Fruit fly (Drosophila melanogaster) whole organism, larva: ENCODE measurements around the gene mbm.

Experiments used
- noc ChIP-seq: fragments of 200-800 bp; sonication (Bioruptor generic); optimal IDR thresholded peaks from 3 replicates; lab custom pipeline; 2019; ENCODE audit warnings: missing biosample characterization, mild to moderate bottlenecking, missing genetic modification characterization, moderate library complexity

The mbm gene

DNA sequence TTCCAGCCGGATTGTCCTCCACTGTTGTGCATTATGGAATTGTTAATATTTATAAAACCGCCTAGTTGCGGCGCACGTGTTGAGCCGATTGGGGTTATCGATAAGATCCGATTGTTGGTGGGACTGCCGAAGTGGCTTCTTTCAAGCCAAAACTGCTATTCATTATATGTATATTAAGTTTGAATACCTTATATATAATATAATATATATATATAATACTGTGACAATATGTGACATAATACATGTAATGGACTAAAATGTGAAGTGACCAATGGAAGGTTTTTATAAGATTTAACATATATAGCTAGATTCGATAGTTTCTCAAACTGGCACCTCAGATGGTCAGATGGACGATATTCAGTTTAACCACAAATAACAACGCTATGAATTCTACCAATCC is at the start of gene mbm, which contains the start of gene CG11555:
TSS of gene mbm (minus strand) at position 113 of the 400 bp plus-strand sequence.
TSS of gene CG11555 (plus strand) at position 234 of the 400 bp plus-strand sequence.
- TF ChIP-seq noc (tag; lab: Kevin White, UChicago): no peak

DNA sequence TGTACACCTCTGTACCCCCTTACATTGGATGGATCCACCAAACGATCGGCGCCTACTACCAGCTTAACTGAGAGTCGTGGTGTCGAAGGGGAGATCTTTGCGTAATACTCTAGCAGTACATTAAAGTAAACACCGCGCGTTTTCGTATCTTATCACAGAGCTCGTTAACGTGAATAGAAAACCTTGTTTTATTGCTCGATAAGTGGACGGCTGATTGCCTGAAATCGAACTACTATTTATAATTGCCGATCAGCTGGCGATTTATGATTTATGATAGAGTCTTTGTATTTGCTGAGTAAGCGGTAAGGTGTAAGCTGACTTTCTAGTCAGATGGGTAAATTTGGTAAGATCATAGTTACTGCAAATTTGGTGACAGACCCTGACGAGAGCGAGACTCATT is 49.4 kb upstream of the mbm start:
- peak; percentile 64 for TF ChIP-seq noc (tag; lab: Kevin White, UChicago)

DNA sequence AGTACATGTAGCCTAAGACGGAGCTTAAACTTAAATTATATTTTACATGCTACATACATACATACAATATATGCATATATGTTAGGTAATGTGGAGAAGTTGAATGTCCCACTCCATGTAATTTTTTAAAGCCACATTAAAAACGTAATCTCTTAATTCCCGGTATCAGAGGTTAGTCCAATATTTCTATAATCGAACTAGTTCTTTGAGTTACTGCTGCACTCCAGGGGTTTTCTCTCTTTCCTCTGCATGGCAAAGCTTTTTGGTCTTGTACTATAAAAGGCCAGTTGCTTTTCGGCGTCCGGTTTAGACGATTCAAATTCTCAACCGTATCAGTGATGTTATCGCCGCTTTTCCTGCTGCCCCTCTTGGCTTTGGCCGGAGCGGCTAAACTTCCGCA is 48.3 kb upstream of the mbm start, which contains the start of gene CG33127:
TSS of gene CG33127 (plus strand) at position 309 of the 400 bp plus-strand sequence.
- no peak for TF ChIP-seq noc (tag; lab: Kevin White, UChicago)

DNA sequence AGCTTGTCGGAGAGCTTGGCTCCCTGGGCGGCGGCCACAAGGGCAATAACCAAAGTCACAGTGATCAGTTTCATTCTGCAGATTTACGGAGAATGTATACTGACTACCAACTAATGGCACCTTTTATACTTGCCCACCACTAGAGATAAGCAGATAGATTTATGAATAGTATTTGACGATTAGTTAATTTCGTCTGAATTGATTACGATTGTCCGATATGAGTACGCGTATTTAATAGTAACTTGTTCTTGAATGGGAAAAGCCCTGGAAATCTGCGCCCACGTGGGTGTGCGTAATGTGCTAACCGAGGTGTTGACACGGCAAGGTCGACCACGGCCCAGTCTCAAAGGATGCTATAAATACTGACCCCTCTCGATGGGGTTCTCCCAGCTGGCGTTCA is 47.6 kb upstream of the mbm start, which contains the start of gene CG11911:
TSS of gene CG11911 (minus strand) at position 101 of the 400 bp plus-strand sequence.
- no peak for TF ChIP-seq noc (tag; lab: Kevin White, UChicago)

DNA sequence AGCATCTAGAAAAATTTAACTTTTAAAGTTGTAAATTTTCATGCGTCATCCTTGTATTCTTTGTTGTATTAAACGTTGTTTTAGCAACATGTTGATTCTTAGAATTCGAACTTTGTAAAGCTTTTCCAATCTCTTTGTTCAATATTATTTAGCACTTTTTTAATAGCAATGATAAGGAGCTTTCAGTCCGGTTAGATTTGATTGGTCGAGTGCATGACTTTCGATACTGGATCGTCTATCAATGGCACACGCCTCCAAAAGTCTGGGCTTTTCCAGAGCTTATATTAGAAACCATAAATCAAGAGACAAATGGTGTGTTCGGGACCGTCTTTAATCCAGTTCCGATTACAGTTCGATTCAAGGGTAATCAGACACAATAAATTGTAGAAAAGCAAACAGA is 46.2 kb upstream of the mbm start:
- no peak for TF ChIP-seq noc (tag; lab: Kevin White, UChicago)

DNA sequence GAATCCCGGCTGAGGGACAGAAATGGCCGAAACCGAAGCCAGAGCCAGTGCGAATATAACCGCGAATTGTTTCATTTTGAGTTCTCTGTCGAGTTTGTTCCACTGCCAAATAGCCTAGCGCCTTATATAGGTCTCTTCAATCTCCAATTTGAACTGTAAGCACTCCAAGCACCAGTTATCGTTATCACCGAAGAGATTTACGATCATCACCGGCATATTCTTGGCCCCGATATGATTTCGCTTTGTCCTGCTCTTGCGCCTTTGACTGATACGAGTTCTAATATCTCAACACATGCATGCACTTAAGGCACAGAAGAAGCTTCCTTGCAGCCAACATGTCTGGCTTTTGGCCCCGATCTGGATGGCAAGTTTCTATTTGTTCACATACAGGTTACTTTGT is 45.6 kb upstream of the mbm start, which contains the start of gene CG11912:
TSS of gene CG11912 (minus strand) at position 101 of the 400 bp plus-strand sequence.
- TF ChIP-seq noc (tag; lab: Kevin White, UChicago): no peak

DNA sequence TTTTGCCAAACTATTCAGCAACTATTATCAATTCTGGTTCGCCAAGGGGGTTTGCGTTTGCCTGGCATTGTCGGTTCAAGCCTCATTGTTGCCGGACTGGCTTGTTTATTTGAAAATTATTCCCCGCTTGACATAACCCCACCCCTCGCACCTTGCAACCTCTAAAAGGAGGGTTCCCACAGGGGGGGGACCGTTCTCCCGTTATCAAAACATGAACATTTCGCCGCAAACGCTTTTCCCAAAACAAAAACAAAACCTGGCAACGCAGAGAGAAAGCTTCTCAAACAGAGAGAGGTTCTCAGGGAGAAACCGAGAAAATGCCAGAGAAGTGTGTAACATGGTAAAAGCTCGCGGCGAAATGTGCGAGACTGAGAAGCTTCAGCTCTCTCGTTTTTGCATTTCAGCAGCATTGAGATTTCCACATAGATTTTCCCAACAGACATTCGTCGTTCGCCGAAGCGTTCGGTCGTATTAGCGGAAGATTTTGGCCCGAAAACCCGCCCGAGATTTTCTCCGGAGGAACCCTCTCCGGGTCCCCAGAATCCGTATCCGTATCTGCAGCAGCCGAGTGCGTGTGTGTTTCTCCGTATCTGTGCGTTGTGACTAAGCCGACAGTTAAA is 36.4 kb upstream of the mbm start:
- TF ChIP-seq noc (tag; lab: Kevin White, UChicago): no peak

DNA sequence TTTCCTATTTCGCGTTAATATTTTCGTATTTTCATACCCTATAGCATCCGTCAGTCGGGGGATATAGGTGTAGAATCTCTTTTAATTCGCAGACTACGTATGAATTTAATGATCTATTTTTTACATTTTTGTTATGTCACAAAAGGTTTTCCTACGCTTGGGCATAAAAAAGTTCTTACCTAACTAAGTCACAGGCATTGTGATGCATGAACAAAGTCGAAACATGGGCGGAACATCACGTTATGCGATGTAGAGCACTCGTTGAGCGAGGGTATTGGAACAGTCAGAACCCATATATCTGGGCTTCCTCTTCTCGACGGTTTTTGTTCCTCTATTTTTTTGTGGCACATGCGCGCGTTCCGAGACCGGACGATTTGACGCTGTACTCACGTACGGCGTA is 35.7 kb upstream of the mbm start:
- peak; percentile 10 for TF ChIP-seq noc (tag; lab: Kevin White, UChicago)

DNA sequence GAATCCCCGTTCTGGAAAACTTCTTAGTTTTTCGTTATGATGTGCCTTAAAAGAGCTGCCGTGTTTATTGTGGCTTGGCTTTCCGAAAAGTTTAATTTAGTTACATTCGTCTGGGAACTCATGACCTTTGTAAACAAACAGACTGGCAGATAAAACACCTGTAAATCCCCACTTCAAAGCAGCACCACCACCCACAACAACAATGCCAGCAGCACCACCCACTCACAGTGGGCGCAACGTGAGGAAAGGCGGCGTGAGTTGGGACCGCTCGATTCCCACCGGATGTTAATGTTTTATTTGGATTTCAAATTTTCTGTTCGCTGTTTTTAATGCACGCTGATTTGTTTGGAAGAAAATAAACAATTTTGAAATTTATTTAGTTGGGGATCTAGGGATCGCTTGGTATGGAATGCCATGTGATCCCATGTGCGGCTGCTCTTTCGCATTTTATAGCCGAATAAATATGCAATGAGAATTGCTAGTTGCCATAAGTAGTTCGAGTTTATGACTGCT is 34.7 kb upstream of the mbm start:
- no peak for TF ChIP-seq noc (tag; lab: Kevin White, UChicago)

DNA sequence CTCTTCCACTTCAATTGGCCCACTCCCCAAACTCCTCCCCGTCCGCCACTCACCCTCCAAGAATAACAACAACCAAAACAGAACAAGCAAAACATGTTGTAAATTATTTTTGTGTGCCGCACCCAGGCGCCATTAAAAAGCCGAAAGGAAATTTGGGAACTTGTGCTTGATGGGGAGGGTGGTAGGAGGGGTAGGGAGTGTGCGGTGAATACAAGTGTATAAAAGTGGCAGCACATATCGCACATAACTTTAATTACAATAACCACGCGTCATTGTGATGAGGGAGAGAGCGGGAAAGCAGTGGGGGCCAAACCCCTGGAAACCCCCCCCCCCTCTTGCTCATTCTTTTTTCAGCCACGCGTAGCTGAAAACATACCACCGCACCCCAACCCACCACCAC is 33.6 kb upstream of the mbm start:
- TF ChIP-seq noc (tag; lab: Kevin White, UChicago): no peak

DNA sequence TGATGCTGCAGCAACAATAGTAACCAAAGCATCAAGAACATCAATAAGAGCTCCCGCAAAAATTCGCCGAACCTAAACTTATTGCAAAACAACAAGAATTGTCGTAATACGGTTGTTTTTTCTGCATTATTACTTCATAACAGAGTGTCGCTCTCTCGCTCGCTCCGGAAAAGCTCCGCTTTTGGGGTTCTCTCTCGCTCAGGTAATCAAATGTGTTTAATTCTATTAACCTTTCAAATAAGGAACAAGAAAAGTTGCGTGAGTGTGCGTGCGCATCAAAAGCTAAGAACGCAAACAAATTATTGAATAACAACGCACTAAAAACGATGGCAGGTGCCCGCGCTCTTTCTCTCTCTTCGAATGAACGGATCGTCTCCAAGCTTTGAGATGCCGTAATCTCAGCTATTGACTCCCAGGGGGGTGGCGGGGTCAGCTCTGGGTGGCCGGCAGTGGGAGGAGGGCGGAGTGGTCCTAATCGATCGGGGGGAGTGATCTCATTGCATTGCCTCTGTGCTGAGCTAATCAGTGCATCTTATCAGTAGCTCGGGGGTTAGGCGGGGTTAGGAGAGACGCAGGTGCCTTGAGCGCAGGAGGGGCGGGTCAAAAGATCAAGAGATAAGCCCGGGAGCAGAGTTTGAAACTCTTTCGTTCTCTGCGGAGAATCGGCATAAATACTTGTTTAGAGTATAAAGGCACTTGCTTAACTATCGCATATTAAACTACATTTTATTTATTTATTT is 32.8 kb upstream of the mbm start:
- no peak for TF ChIP-seq noc (tag; lab: Kevin White, UChicago)

DNA sequence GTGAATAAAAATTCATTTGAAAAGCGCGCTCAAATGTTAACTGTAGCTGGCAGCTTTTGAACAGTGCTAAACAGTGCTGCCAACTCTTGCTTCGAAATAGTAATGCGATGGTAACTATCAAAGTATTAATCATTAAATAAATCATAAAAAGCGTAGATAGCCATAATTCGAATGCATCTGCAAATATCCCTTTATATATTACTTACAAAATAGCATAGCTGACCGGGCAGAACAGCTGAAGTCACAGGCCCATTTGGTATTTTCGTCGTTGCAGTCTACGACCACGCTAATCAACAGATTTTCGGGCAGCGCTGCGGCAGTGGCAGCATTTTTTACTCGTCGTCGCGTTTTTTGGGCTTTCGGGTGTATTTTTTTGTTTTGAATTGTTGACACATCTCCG is 32.1 kb upstream of the mbm start, which contains the start of gene Plc21C:
TSS of gene Plc21C (plus strand) at position 290 of the 400 bp plus-strand sequence.
- TF ChIP-seq noc (tag; lab: Kevin White, UChicago): peak; percentile 24

DNA sequence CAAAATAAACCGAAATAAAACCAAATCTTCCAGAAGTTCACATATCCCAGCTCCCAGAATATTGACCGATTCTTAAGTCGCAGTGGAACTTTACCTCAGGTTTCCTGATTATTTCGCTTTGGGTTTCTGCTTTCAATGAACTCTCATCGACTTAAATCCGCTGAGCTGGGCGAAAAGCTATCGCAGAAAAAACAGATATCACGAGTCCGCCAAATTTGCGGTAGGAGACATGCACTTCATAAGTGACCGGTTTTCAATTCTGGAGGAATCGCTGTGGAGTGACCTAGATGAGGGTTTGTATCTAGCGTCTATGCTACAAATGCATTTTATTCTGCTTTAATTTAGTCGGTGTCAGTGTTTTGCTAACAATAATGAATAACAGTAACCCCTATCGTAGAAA is 31.7 kb upstream of the mbm start:
- no peak for TF ChIP-seq noc (tag; lab: Kevin White, UChicago)

DNA sequence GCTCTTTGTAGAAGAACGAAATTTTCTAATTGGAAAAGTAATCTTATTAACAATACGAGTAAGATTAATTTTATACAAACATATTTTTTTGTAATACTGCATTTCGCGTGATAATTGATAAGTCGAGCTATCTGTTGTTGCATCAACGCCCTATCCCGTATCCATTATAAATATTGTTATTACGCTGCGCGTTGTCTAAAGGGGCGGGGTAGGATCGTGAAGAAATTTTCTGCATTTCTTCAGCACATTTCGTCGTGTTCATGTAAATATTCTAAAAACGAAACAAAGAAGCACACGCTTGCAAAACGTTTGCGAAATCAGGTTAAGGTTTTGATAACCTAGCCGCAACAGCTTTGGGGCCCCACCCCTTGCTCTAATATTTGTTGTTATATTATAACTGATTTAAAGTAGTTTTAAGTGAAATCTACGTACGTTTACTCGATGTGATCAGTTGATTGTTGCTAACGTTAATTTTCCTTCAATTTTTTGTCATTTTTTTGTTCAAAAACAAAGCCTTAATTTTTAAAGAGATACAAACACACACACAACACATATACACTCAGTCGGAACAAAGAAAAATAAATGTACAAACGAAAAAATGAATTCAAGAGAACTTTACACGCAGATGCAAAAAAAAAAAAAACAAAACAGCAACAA is 29.9 kb upstream of the mbm start:
- no peak for TF ChIP-seq noc (tag; lab: Kevin White, UChicago)

DNA sequence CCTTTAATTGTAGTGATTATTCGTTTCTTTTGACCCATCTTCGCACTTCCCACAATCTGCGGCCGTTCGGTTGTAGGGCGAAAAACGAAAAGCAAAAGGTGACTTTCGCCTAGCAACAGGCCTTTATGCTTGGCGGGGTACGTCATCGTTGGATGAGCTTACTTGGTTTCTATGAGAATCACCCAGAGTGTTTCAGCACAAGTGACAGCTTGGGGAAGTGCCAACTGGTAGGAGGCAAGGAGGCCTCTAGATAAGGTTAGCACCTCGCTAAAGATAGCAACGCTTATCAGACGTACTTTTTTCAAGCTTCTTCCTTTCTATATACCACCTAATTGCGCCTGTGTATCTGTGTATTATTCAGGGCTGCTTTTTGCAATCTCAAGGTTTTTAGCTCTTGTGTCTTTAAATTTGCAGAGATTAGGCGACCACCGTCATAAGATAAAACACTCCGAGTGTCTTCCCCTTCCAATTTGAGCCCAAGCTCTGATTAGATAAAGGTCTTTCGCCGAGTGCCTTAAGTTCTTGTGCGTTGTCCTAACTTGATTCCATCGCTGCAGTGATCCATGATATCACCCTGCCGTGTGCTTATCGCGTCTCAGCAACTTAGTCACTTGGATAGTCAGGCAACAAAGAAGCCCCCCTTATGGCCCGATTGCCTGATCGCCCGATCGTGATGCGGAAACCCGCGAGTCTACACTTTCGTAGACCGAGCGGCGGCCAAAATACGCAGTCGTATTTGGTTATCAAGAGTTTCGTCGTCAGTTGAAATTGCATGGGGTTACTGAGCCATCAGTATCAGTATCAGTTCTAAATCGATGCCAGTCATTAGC is 27.6 kb upstream of the mbm start:
- TF ChIP-seq noc (tag; lab: Kevin White, UChicago): peak; percentile 66
